Fruit fly (Drosophila melanogaster) whole organism, embryonic: ENCODE data around the gene ida.

Source experiments
- Atf-2 ChIP-seq: fragments of 200-800 bp; sonication (Bioruptor generic); optimal IDR thresholded peaks from 2 replicates; lab custom pipeline; 2016; ENCODE audit warnings: missing biosample characterization, missing genetic modification characterization
- B-H2 ChIP-seq: fragments of 200-800 bp; sonication (Bioruptor generic); optimal IDR thresholded peaks from 2 replicates; lab custom pipeline; 2018; ENCODE audit warnings: missing biosample characterization, mild to moderate bottlenecking, missing genetic modification characterization
- BEAF-32 ChIP-seq: fragments of 200-800 bp; sonication (Bioruptor generic); optimal IDR thresholded peaks from 3 replicates; lab custom pipeline; 2017; ENCODE audit warnings: missing biosample characterization, missing genetic modification characterization, mild to moderate bottlenecking, moderate library complexity, missing genetic modification reagents
- CG11723 ChIP-seq: fragments of 200-800 bp; sonication (Bioruptor generic); optimal IDR thresholded peaks from 2 replicates; lab custom pipeline; 2017; ENCODE audit warnings: missing biosample characterization, mild to moderate bottlenecking, missing genetic modification characterization
- CG12071 ChIP-seq: fragments of 200-800 bp; sonication (Bioruptor generic); optimal IDR thresholded peaks from 3 replicates; lab custom pipeline; 2018; ENCODE audit warnings: missing biosample characterization, mild to moderate bottlenecking, missing genetic modification characterization
- CG12155 ChIP-seq: fragments of 200-800 bp; sonication (Bioruptor generic); optimal IDR thresholded peaks from 3 replicates; lab custom pipeline; 2016; ENCODE audit warnings: missing biosample characterization, missing genetic modification characterization
- CG14965 ChIP-seq: fragments of 200-800 bp; sonication (Bioruptor generic); optimal IDR thresholded peaks from 2 replicates; lab custom pipeline; 2016; ENCODE audit warnings: missing biosample characterization, missing genetic modification characterization, borderline replicate concordance
- CG15073 ChIP-seq: fragments of 200-800 bp; sonication (Bioruptor generic); optimal IDR thresholded peaks from 2 replicates; lab custom pipeline; 2016; ENCODE audit warnings: missing biosample characterization, missing genetic modification characterization
- CG1792 ChIP-seq: fragments of 200-800 bp; sonication (Bioruptor generic); optimal IDR thresholded peaks from 2 replicates; lab custom pipeline; 2016; ENCODE audit warnings: missing biosample characterization, missing genetic modification characterization
- CG18764 ChIP-seq: fragments of 200-800 bp; sonication (Bioruptor generic); optimal IDR thresholded peaks from 3 replicates; lab custom pipeline; 2016; ENCODE audit warnings: missing biosample characterization, missing genetic modification characterization
- CG2678 ChIP-seq: fragments of 200-800 bp; sonication (Bioruptor generic); optimal IDR thresholded peaks from 3 replicates; lab custom pipeline; 2019; ENCODE audit warnings: missing biosample characterization, mild to moderate bottlenecking, missing genetic modification characterization, moderate library complexity
- CG2712 ChIP-seq: fragments of 200-800 bp; optimal IDR thresholded peaks from 3 replicates; lab custom pipeline; 2019; ENCODE audit warnings: missing biosample characterization, mild to moderate bottlenecking, missing genetic modification characterization, moderate library complexity
- CG30431 ChIP-seq: fragments of 200-800 bp; sonication (Bioruptor generic); optimal IDR thresholded peaks from 2 replicates; lab custom pipeline; 2017; ENCODE audit warnings: missing biosample characterization, missing genetic modification characterization
- CG3065 ChIP-seq: fragments of 200-800 bp; sonication (Bioruptor generic); optimal IDR thresholded peaks from 2 replicates; lab custom pipeline; 2016; ENCODE audit warnings: missing biosample characterization, missing genetic modification characterization
- CG6175 ChIP-seq: fragments of 200-800 bp; sonication (Bioruptor generic); IDR thresholded peaks from 3 replicates; pipeline ENCODE4 v1.3.6; 2022; ENCODE audit warnings: missing biosample characterization, missing genetic modification characterization
- CG7928 ChIP-seq: fragments of 200-800 bp; sonication (Bioruptor generic); optimal IDR thresholded peaks from 2 replicates; lab custom pipeline; 2017; ENCODE audit warnings: missing biosample characterization, mild to moderate bottlenecking, missing genetic modification characterization
- CG7963 ChIP-seq: fragments of 200-800 bp; sonication (Bioruptor generic); IDR thresholded peaks from 3 replicates; pipeline ENCODE4 v1.3.6; 2022; ENCODE audit warnings: missing biosample characterization, missing genetic modification characterization; ENCODE audit not compliant: partially characterized antibody
- CG8281 ChIP-seq: fragments of 200-800 bp; sonication (Bioruptor generic); optimal IDR thresholded peaks from 2 replicates; lab custom pipeline; 2018; ENCODE audit warnings: missing biosample characterization, mild to moderate bottlenecking, missing genetic modification characterization, moderate library complexity
- D19B ChIP-seq: fragments of 200-800 bp; sonication (Bioruptor generic); optimal IDR thresholded peaks from 2 replicates; lab custom pipeline; 2017; ENCODE audit warnings: missing biosample characterization, mild to moderate bottlenecking, missing genetic modification characterization
- Dek ChIP-seq: fragments of 200-800 bp; sonication (Bioruptor generic); optimal IDR thresholded peaks from 3 replicates; lab custom pipeline; 2019; ENCODE audit warnings: missing biosample characterization, mild to moderate bottlenecking, missing genetic modification characterization, moderate library complexity
- Dip3 ChIP-seq: fragments of 200-800 bp; sonication (Bioruptor generic); optimal IDR thresholded peaks from 3 replicates; lab custom pipeline; 2016; ENCODE audit warnings: missing biosample characterization, missing genetic modification characterization
- E2f2 ChIP-seq: fragments of 200-800 bp; sonication (Bioruptor generic); IDR thresholded peaks from 2 replicates; pipeline ENCODE4 v1.3.6; 2022; ENCODE audit warnings: missing biosample characterization, missing genetic modification characterization
- Ets65A ChIP-seq: fragments of 200-800 bp; sonication (Bioruptor generic); peaks from one replicate; lab custom pipeline; 2016; ENCODE audit warnings: missing biosample characterization, missing genetic modification characterization
- HmgZ ChIP-seq: fragments of 200-800 bp; sonication (Bioruptor generic); optimal IDR thresholded peaks from 2 replicates; lab custom pipeline; 2018; ENCODE audit warnings: missing biosample characterization, mild to moderate bottlenecking, missing genetic modification characterization
- Hmr ChIP-seq: fragments of 200-800 bp; sonication (Bioruptor generic); optimal IDR thresholded peaks from 3 replicates; lab custom pipeline; 2017; ENCODE audit warnings: mild to moderate bottlenecking, missing biosample characterization, missing genetic modification reagents, missing genetic modification characterization
- Hr39 ChIP-seq: fragments of >200 bp; optimal IDR thresholded peaks from 2 replicates; lab custom pipeline; 2017
- MTF-1 ChIP-seq: fragments of 200-800 bp; sonication (Bioruptor generic); optimal IDR thresholded peaks from 2 replicates; lab custom pipeline; 2018; ENCODE audit warnings: missing biosample characterization, mild to moderate bottlenecking, missing genetic modification characterization, borderline replicate concordance
- NC2α ChIP-seq: fragments of 200-800 bp; sonication (Bioruptor generic); optimal IDR thresholded peaks from 2 replicates; lab custom pipeline; 2016; ENCODE audit warnings: missing biosample characterization, missing genetic modification characterization
- Pdp1 ChIP-seq, 2 experiments: fragments of 200-800 bp; sonication (Bioruptor generic); optimal IDR thresholded peaks; 3 replicates each; lab custom pipeline; 2016; ENCODE audit warnings: missing biosample characterization in 2 of 2, missing genetic modification characterization in 2 of 2, mild to moderate bottlenecking in 1 of 2, moderate library complexity in 1 of 2
- Sox102F ChIP-seq: fragments of 200-800 bp; sonication (Bioruptor generic); optimal IDR thresholded peaks from 2 replicates; lab custom pipeline; 2018; ENCODE audit warnings: missing biosample characterization, mild to moderate bottlenecking, missing genetic modification characterization, moderate library complexity
- Spps ChIP-seq: fragments of 200-800 bp; sonication (Bioruptor generic); optimal IDR thresholded peaks from 2 replicates; lab custom pipeline; 2018; ENCODE audit warnings: missing biosample characterization, mild to moderate bottlenecking, missing genetic modification characterization
- fd3F ChIP-seq: fragments of 200-800 bp; sonication (Bioruptor generic); optimal IDR thresholded peaks from 2 replicates; lab custom pipeline; 2018; ENCODE audit warnings: missing biosample characterization, mild to moderate bottlenecking, missing genetic modification characterization, moderate library complexity
- gcm2 ChIP-seq: fragments of 200-800 bp; sonication (Bioruptor generic); optimal IDR thresholded peaks from 2 replicates; lab custom pipeline; 2016; ENCODE audit warnings: missing biosample characterization, missing genetic modification characterization
- gem ChIP-seq: fragments of 200-800 bp; sonication (Bioruptor generic); optimal IDR thresholded peaks from 2 replicates; lab custom pipeline; 2019; ENCODE audit warnings: missing biosample characterization, mild to moderate bottlenecking, missing genetic modification characterization, moderate library complexity
- gfzf ChIP-seq: fragments of 200-800 bp; sonication (Bioruptor generic); optimal IDR thresholded peaks from 2 replicates; lab custom pipeline; 2016; ENCODE audit warnings: missing biosample characterization, mild to moderate bottlenecking, missing genetic modification characterization, moderate library complexity
- grau ChIP-seq: fragments of 200-800 bp; optimal IDR thresholded peaks from 3 replicates; lab custom pipeline; 2019; ENCODE audit warnings: missing biosample characterization, mild to moderate bottlenecking, missing genetic modification characterization, moderate library complexity
- hb ChIP-seq: fragments of 200-800 bp; sonication (Bioruptor generic); IDR thresholded peaks from 3 replicates; pipeline ENCODE4 v1.3.6; 2022; ENCODE audit warnings: missing biosample characterization, missing genetic modification characterization; ENCODE audit not compliant: partially characterized antibody
- jumu ChIP-seq: fragments of 200-800 bp; sonication (Bioruptor generic); optimal IDR thresholded peaks from 3 replicates; lab custom pipeline; 2016; ENCODE audit warnings: missing biosample characterization, missing genetic modification characterization
- knrl ChIP-seq: fragments of 200-800 bp; sonication (Bioruptor generic); IDR thresholded peaks from 3 replicates; pipeline ENCODE4 v1.3.6; 2022; ENCODE audit warnings: missing biosample characterization, missing genetic modification characterization; ENCODE audit not compliant: partially characterized antibody
- lov ChIP-seq, 2 experiments: fragments of 200-800 bp in 1 of 2; fragments of >200 bp in 1 of 2; sonication (Bioruptor generic) in 1 of 2; IDR thresholded peaks in 1 of 2; optimal IDR thresholded peaks in 1 of 2; 2 replicates in 1 of 2; 3 replicates in 1 of 2; pipeline versions ENCODE4 v1.3.6 to Lab custom; 2017 to 2022; ENCODE audit warnings: missing biosample characterization in 1 of 2, missing genetic modification characterization in 1 of 2
- nau ChIP-seq: fragments of 200-800 bp; sonication (Bioruptor generic); optimal IDR thresholded peaks from 3 replicates; lab custom pipeline; 2017; ENCODE audit warnings: missing biosample characterization, mild to moderate bottlenecking, missing genetic modification characterization, missing genetic modification reagents
- phol ChIP-seq: fragments of 200-800 bp; sonication (Bioruptor generic); optimal IDR thresholded peaks from 3 replicates; lab custom pipeline; 2018; ENCODE audit warnings: missing biosample characterization, mild to moderate bottlenecking, missing genetic modification characterization, moderate library complexity
- pzg ChIP-seq: fragments of 200-800 bp; sonication (Bioruptor generic); optimal IDR thresholded peaks from 3 replicates; lab custom pipeline; 2018; ENCODE audit warnings: missing biosample characterization, mild to moderate bottlenecking, missing genetic modification characterization, moderate library complexity
- rib ChIP-seq: fragments of 200-800 bp; sonication (Bioruptor generic); IDR thresholded peaks from 2 replicates; pipeline ENCODE4 v1.3.6; 2022; ENCODE audit warnings: missing biosample characterization, missing genetic modification characterization
- run ChIP-seq: fragments of 200-800 bp; sonication (Bioruptor generic); optimal IDR thresholded peaks from 3 replicates; lab custom pipeline; 2018; ENCODE audit warnings: missing biosample characterization, mild to moderate bottlenecking, missing genetic modification characterization
- scrt ChIP-seq: fragments of 200-800 bp; sonication (Bioruptor generic); optimal IDR thresholded peaks from 2 replicates; lab custom pipeline; 2018; ENCODE audit warnings: missing biosample characterization, mild to moderate bottlenecking, missing genetic modification characterization, moderate library complexity
- slp2 ChIP-seq: fragments of 200-800 bp; sonication (Bioruptor generic); optimal IDR thresholded peaks from 2 replicates; lab custom pipeline; 2016; ENCODE audit warnings: missing biosample characterization, missing genetic modification characterization
- tio ChIP-seq: fragments of 200-800 bp; sonication (Bioruptor generic); optimal IDR thresholded peaks from 2 replicates; lab custom pipeline; 2017; ENCODE audit warnings: missing biosample characterization, missing genetic modification characterization, inconsistent platforms
- tup ChIP-seq: fragments of 200-800 bp; sonication (Bioruptor generic); optimal IDR thresholded peaks from 2 replicates; lab custom pipeline; 2016; ENCODE audit warnings: missing biosample characterization, mild to moderate bottlenecking, missing genetic modification characterization, moderate library complexity
- z ChIP-seq: fragments of 200-800 bp; sonication (Bioruptor generic); IDR thresholded peaks from 3 replicates; pipeline ENCODE4 v1.3.6; 2022; ENCODE audit warnings: missing biosample characterization, missing genetic modification characterization

ida gene

dm6 chr3L:3898978-3899377 lies 6.2 kb upstream of the ida start, which contains the start of gene Ccz1 (continued):
- TF ChIP-seq NC2α (GFP tag; lab: Kevin White, UChicago) (peak; percentile 49), Dek (tag; lab: Kevin White, UChicago) (peak; percentile 34), fd3F (peak; percentile 58), CG2678 (peak; percentile 59), z (GFP tag; lab: Robert Waterston, UW) (no peak), CG3065 (GFP tag; lab: Kevin White, UChicago) (peak; percentile 42), CG15073 (GFP tag; lab: Kevin White, UChicago) (no peak), CG12071 (GFP tag; lab: Kevin White, UChicago) (no peak), Ets65A (GFP tag; lab: Kevin White, UChicago) (peak; percentile 84), Atf-2 (GFP tag; lab: Kevin White, UChicago) (peak; percentile 81), HmgZ (peak; percentile 79), CG7963 (GFP tag; lab: Robert Waterston, UW) (no peak), CG1792 (GFP tag; lab: Kevin White, UChicago) (peak; percentile 60), Dip3 (GFP tag; lab: Kevin White, UChicago) (peak; percentile 56), knrl (GFP tag; lab: Robert Waterston, UW) (no peak), pzg (peak; percentile 62), phol (tag; lab: Kevin White, UChicago) (peak; percentile 35), lov (optimal IDR thresholded peaks at IDR 0.05; lab: Kevin White, UChicago) (no peak), lov (GFP tag; IDR thresholded peaks at IDR 0.05; lab: Robert Waterston, UW) (no peak), gem (tag; lab: Kevin White, UChicago) (peak; percentile 81), hb (GFP tag; lab: Robert Waterston, UW) (no peak), scrt (GFP tag; lab: Kevin White, UChicago) (no peak), Sox102F (GFP tag; lab: Kevin White, UChicago) (peak; percentile 65), gfzf (peak; percentile 87), nau (GFP tag; lab: Kevin White, UChicago) (peak; percentile 71), MTF-1 (GFP tag; lab: Kevin White, UChicago) (peak; percentile 76), rib (GFP tag; lab: Robert Waterston, UW) (no peak), Spps (tag; lab: Kevin White, UChicago) (peak; percentile 24), slp2 (peak; percentile 51), tup (GFP tag; lab: Kevin White, UChicago) (peak; percentile 66), BEAF-32 (GFP tag; lab: Kevin White, UChicago) (peak; percentile 28), CG7928 (GFP tag; lab: Kevin White, UChicago) (peak; percentile 87), gcm2 (no peak), Pdp1 (GFP tag; optimal IDR thresholded peaks at IDR 0.05; lab: Kevin White, UChicago) (peak; percentile 36 to 76), Hr39 (lab: Kevin White, UChicago) (no peak), CG14965 (GFP tag; lab: Kevin White, UChicago) (peak; percentile 56), CG6175 (GFP tag; lab: Robert Waterston, UW) (no peak), E2f2 (GFP tag; lab: Robert Waterston, UW) (no peak), tio (GFP tag; lab: Kevin White, UChicago) (peak; percentile 81), CG11723 (GFP tag; lab: Kevin White, UChicago) (peak; percentile 6), D19B (GFP tag; lab: Kevin White, UChicago) (no peak), Hmr (GFP tag; lab: Kevin White, UChicago) (peak; percentile 84), CG30431 (peak; percentile 35), CG8281 (tag; lab: Kevin White, UChicago) (peak; percentile 18), CG12155 (GFP tag; lab: Kevin White, UChicago) (peak; percentile 48), CG18764 (GFP tag; lab: Kevin White, UChicago) (peak; percentile 67), CG2712 (tag; lab: Kevin White, UChicago) (peak; percentile 23), B-H2 (peak; percentile 76), jumu (peak; percentile 61), run (tag; lab: Kevin White, UChicago) (no peak), grau (tag; lab: Kevin White, UChicago) (peak; percentile 47)
